Worm (Caenorhabditis elegans) whole organism, mixed stage, embryonic: ENCODE results near the gene R05G6.1.

Experiments
- M03D4.4 ChIP-seq: sonication (generic microtip); optimal IDR thresholded peaks from 2 replicates; lab custom pipeline; 2017; ENCODE audit warnings: mild to moderate bottlenecking, missing genetic modification characterization, missing compliant biosample characterization
- ces-1 ChIP-seq: fragments of 150-350 bp; optimal IDR thresholded peaks from 2 replicates; lab custom pipeline; 2014; ENCODE audit warnings: missing biosample characterization, missing genetic modification reagents, missing genetic modification characterization
- lsy-2 ChIP-seq: fragments of 150-350 bp; optimal IDR thresholded peaks from 2 replicates; lab custom pipeline; 2014; ENCODE audit warnings: missing biosample characterization, missing genetic modification characterization
- mep-1 ChIP-seq: fragments of 150-350 bp; optimal IDR thresholded peaks from 2 replicates; lab custom pipeline; 2017; ENCODE audit warnings: missing biosample characterization, missing genetic modification reagents, missing genetic modification characterization, inconsistent platforms
- unc-39 ChIP-seq: fragments of 150-350 bp; optimal IDR thresholded peaks from 2 replicates; lab custom pipeline; 2014; ENCODE audit warnings: missing biosample characterization, missing genetic modification characterization
- unc-62 ChIP-seq: fragments of 150-350 bp; optimal IDR thresholded peaks from 2 replicates; lab custom pipeline; 2014; ENCODE audit warnings: missing biosample characterization, missing genetic modification reagents, missing genetic modification characterization
- ztf-11 ChIP-seq: fragments of 150-350 bp; optimal IDR thresholded peaks from 2 replicates; lab custom pipeline; 2014; ENCODE audit warnings: missing biosample characterization, missing genetic modification characterization

- TF ChIP-seq unc-39 (tag; lab: Kevin White, UChicago) (no peak), lsy-2 (tag; lab: Kevin White, UChicago) (no peak), M03D4.4 (tag; lab: Kevin White, UChicago) (no peak), ztf-11 (tag; lab: Kevin White, UChicago) (no peak), ces-1 (GFP tag; lab: Kevin White, UChicago) (no peak), unc-62 (GFP tag; lab: Kevin White, UChicago) (no peak), mep-1 (tag; lab: Kevin White, UChicago) (no peak)
Measured at ce11 chrIV:7520258-7520657, 12.2 kb upstream of the R05G6.1 start.
